Worm (Caenorhabditis elegans): ENCODE measurements around the gene Y55F3BL.4.

Gene Y55F3BL.4

ce11 chrIV:773580-773979, 31.3 kb upstream of the Y55F3BL.4 start:
- no peak for TF ChIP-seq drap-1 (GFP tag; optimal IDR thresholded peaks at IDR 0.05)
- no peak for TF ChIP-seq ceh-39 (tag; optimal IDR thresholded peaks at IDR 0.05)
- TF ChIP-seq nhr-2 (tag; optimal IDR thresholded peaks at IDR 0.05), result no peak
- no peak for TF ChIP-seq mls-2 (tag; optimal IDR thresholded peaks at IDR 0.05)
- no peak for TF ChIP-seq elt-1 (tag; optimal IDR thresholded peaks at IDR 0.05; ENCODE audit: borderline replicate concordance, insufficient read depth)
- TF ChIP-seq nhr-12 (tag; optimal IDR thresholded peaks at IDR 0.05), result no peak
- TF ChIP-seq flh-1 (GFP tag; optimal IDR thresholded peaks at IDR 0.05), result no peak
- TF ChIP-seq nhr-237 (tag; optimal IDR thresholded peaks at IDR 0.05), result no peak
- no peak for TF ChIP-seq tbx-8 (GFP tag; optimal IDR thresholded peaks at IDR 0.05)
- TF ChIP-seq ces-1 (GFP tag; optimal IDR thresholded peaks at IDR 0.05), result no peak
- no peak for TF ChIP-seq hlh-1 (tag; optimal IDR thresholded peaks at IDR 0.05)
- TF ChIP-seq mep-1 (tag; optimal IDR thresholded peaks at IDR 0.05), result no peak
- TF ChIP-seq unc-120 (tag; optimal IDR thresholded peaks at IDR 0.05; ENCODE audit: poor library complexity, severe bottlenecking), result no peak
- TF ChIP-seq sem-2 (GFP tag; optimal IDR thresholded peaks at IDR 0.05), result no peak
- no peak for TF ChIP-seq mab-5 (tag; optimal IDR thresholded peaks at IDR 0.05)

- TF ChIP-seq nhr-12 (tag; optimal IDR thresholded peaks at IDR 0.05) (no peak), unc-120 (tag; optimal IDR thresholded peaks at IDR 0.05; ENCODE audit: poor library complexity, severe bottlenecking) (no peak), drap-1 (GFP tag; optimal IDR thresholded peaks at IDR 0.05) (no peak), ceh-83 (GFP tag; optimal IDR thresholded peaks at IDR 0.05) (no peak), ham-2 (GFP tag; optimal IDR thresholded peaks at IDR 0.05) (no peak), tbx-8 (GFP tag; optimal IDR thresholded peaks at IDR 0.05) (no peak), ces-1 (GFP tag; optimal IDR thresholded peaks at IDR 0.05) (no peak), mls-2 (tag; optimal IDR thresholded peaks at IDR 0.05) (no peak), lin-32 (GFP tag; optimal IDR thresholded peaks at IDR 0.05) (no peak)
These were observed 26.4 kb upstream of the Y55F3BL.4 start, which contains the start of gene ugt-52 for ce11 chrIV:778484-778883. Gene ugt-52 (plus strand): TSS chrIV:778784.

- TF ChIP-seq nhr-237 (tag; optimal IDR thresholded peaks at IDR 0.05) (no peak), nhr-12 (tag; optimal IDR thresholded peaks at IDR 0.05) (no peak), flh-1 (GFP tag; optimal IDR thresholded peaks at IDR 0.05) (no peak), sptf-1 (tag; optimal IDR thresholded peaks at IDR 0.05) (no peak), blmp-1 (tag; optimal IDR thresholded peaks at IDR 0.05) (no peak), M03D4.4 (tag; optimal IDR thresholded peaks at IDR 0.05) (no peak), ztf-11 (tag; optimal IDR thresholded peaks at IDR 0.05) (no peak), ceh-39 (tag; optimal IDR thresholded peaks at IDR 0.05) (no peak)
These were observed 22.5 kb upstream of the Y55F3BL.4 start for ce11 chrIV:782393-782792.

ce11 chrIV:787755-788154, 17.1 kb upstream of the Y55F3BL.4 start, which contains the start of gene F56B3.6:
Gene F56B3.6 (plus strand): TSS chrIV:788055.
- TF ChIP-seq pha-4 (tag; optimal IDR thresholded peaks at IDR 0.05) (no peak), mep-1 (tag; optimal IDR thresholded peaks at IDR 0.05) (no peak), nhr-12 (tag; optimal IDR thresholded peaks at IDR 0.05) (no peak), nhr-2 (tag; optimal IDR thresholded peaks at IDR 0.05) (no peak), elt-3 (tag; optimal IDR thresholded peaks at IDR 0.05) (no peak), ztf-11 (tag; optimal IDR thresholded peaks at IDR 0.05) (no peak), flh-1 (GFP tag; optimal IDR thresholded peaks at IDR 0.05) (no peak), zip-8 (tag; optimal IDR thresholded peaks at IDR 0.05) (no peak), sptf-1 (tag; optimal IDR thresholded peaks at IDR 0.05) (no peak), ceh-83 (GFP tag; optimal IDR thresholded peaks at IDR 0.05) (no peak), unc-39 (tag; optimal IDR thresholded peaks at IDR 0.05) (no peak), mls-2 (tag; optimal IDR thresholded peaks at IDR 0.05) (no peak), lin-32 (GFP tag; optimal IDR thresholded peaks at IDR 0.05) (no peak), blmp-1 (tag; optimal IDR thresholded peaks at IDR 0.05) (no peak), nhr-237 (tag; optimal IDR thresholded peaks at IDR 0.05) (no peak), nhr-76 (tag; optimal IDR thresholded peaks at IDR 0.05) (no peak), unc-62 (GFP tag; optimal IDR thresholded peaks at IDR 0.05) (no peak), bed-3 (GFP tag; optimal IDR thresholded peaks at IDR 0.05) (no peak)

ce11 chrIV:794275-794674, 10.6 kb upstream of the Y55F3BL.4 start, which contains the start of gene F56B3.4:
Gene F56B3.4 (minus strand): TSS chrIV:794275.
- no peak for TF ChIP-seq drap-1 (GFP tag; optimal IDR thresholded peaks at IDR 0.05)
- TF ChIP-seq M03D4.4 (tag; optimal IDR thresholded peaks at IDR 0.05), result no peak
- no peak for TF ChIP-seq bed-3 (GFP tag; optimal IDR thresholded peaks at IDR 0.05)
- no peak for TF ChIP-seq cnd-1 (tag; optimal IDR thresholded peaks at IDR 0.05)
- TF ChIP-seq nhr-2 (tag; optimal IDR thresholded peaks at IDR 0.05), result no peak
- no peak for TF ChIP-seq elt-1 (tag; optimal IDR thresholded peaks at IDR 0.05; ENCODE audit: borderline replicate concordance, insufficient read depth)
- TF ChIP-seq nhr-237 (tag; optimal IDR thresholded peaks at IDR 0.05), result no peak
- no peak for TF ChIP-seq blmp-1 (tag; optimal IDR thresholded peaks at IDR 0.05)
- no peak for TF ChIP-seq nhr-28 (tag; optimal IDR thresholded peaks at IDR 0.05)
- no peak for TF ChIP-seq ceh-43 (GFP tag; optimal IDR thresholded peaks at IDR 0.05)
- TF ChIP-seq flh-1 (GFP tag; optimal IDR thresholded peaks at IDR 0.05), result no peak
- no peak for TF ChIP-seq lin-32 (GFP tag; optimal IDR thresholded peaks at IDR 0.05)
- no peak for TF ChIP-seq unc-120 (tag; optimal IDR thresholded peaks at IDR 0.05; ENCODE audit: poor library complexity, severe bottlenecking)
- TF ChIP-seq unc-39 (tag; optimal IDR thresholded peaks at IDR 0.05), result no peak
- no peak for TF ChIP-seq hlh-1 (tag; optimal IDR thresholded peaks at IDR 0.05)
- no peak for TF ChIP-seq ham-2 (GFP tag; optimal IDR thresholded peaks at IDR 0.05)
- no peak for TF ChIP-seq tbx-8 (GFP tag; optimal IDR thresholded peaks at IDR 0.05)
- TF ChIP-seq ceh-39 (tag; optimal IDR thresholded peaks at IDR 0.05), result no peak
